Worm (Caenorhabditis elegans) whole organism, L4 larva: Measurements from ENCODE around the gene ceh-88.

Experiments used
- F26F4.8 ChIP-seq: fragments of 200-800 bp; sonication (Bioruptor generic); conservative IDR thresholded peaks from 2 replicates; pipeline ENCODE4 v1.3.6; 2022; ENCODE audit warnings: missing genetic modification characterization, missing compliant biosample characterization
- F49E8.2 ChIP-seq: sonication (generic microtip); optimal IDR thresholded peaks from 2 replicates; lab custom pipeline; 2016; ENCODE audit warnings: missing compliant biosample characterization, mild to moderate bottlenecking, missing genetic modification characterization, borderline replicate concordance
- T20F7.1 ChIP-seq: fragments of 200-800 bp; sonication (Bioruptor generic); optimal IDR thresholded peaks from 2 replicates; lab custom pipeline; 2018; ENCODE audit warnings: mild to moderate bottlenecking, missing genetic modification characterization, missing compliant biosample characterization
- T26A8.4 ChIP-seq: fragments of 200-800 bp; sonication (Bioruptor generic); IDR thresholded peaks from 2 replicates; pipeline ENCODE4 v1.3.6; 2022; ENCODE audit warnings: missing genetic modification characterization, missing compliant biosample characterization
- aha-1 ChIP-seq: fragments of 150-350 bp; peaks from one replicate; lab custom pipeline; 2014; ENCODE audit warnings: missing biosample characterization, missing genetic modification characterization
- aly-2 ChIP-seq: sonication (generic microtip); optimal IDR thresholded peaks from 2 replicates; lab custom pipeline; 2018; ENCODE audit warnings: missing biosample characterization, missing genetic modification characterization
- ceh-20 ChIP-seq: fragments of 200-800 bp; sonication (Bioruptor generic); IDR thresholded peaks from 2 replicates; pipeline ENCODE4 v1.3.6; 2022; ENCODE audit warnings: missing genetic modification reagents, missing genetic modification characterization, missing compliant biosample characterization
- ceh-62 ChIP-seq: sonication (generic microtip); optimal IDR thresholded peaks from 2 replicates; lab custom pipeline; 2017; ENCODE audit warnings: missing biosample characterization, missing genetic modification characterization
- ceh-82 ChIP-seq: sonication (generic microtip); optimal IDR thresholded peaks from 2 replicates; lab custom pipeline; 2017; ENCODE audit warnings: missing biosample characterization, missing genetic modification characterization
- ctbp-1 ChIP-seq: fragments of 200-800 bp; sonication (Bioruptor generic); IDR thresholded peaks from 2 replicates; pipeline ENCODE4 v1.3.6; 2022; ENCODE audit warnings: missing genetic modification reagents, missing genetic modification characterization, missing compliant biosample characterization
- daf-12 ChIP-seq: fragments of 150-350 bp; optimal IDR thresholded peaks from 2 replicates; lab custom pipeline; 2014; ENCODE audit warnings: missing biosample characterization, missing genetic modification reagents, missing genetic modification characterization
- daf-19 ChIP-seq: fragments of 200-800 bp; sonication (Bioruptor generic); conservative IDR thresholded peaks from 2 replicates; pipeline ENCODE4 v1.3.6; 2022; ENCODE audit warnings: missing genetic modification characterization, missing compliant biosample characterization
- daf-8 ChIP-seq: fragments of 200-800 bp; sonication (Bioruptor generic); IDR thresholded peaks from 2 replicates; pipeline ENCODE4 v1.3.6; 2022; ENCODE audit warnings: missing genetic modification characterization, missing compliant biosample characterization
- dmd-6 ChIP-seq: fragments of 200-800 bp; sonication (Bioruptor generic); IDR thresholded peaks from 2 replicates; pipeline ENCODE4 v1.3.6; 2022; ENCODE audit warnings: missing genetic modification reagents, missing genetic modification characterization, missing compliant biosample characterization
- duxl-1 ChIP-seq: sonication (generic microtip); optimal IDR thresholded peaks from 2 replicates; lab custom pipeline; 2016; ENCODE audit warnings: mild to moderate bottlenecking, missing genetic modification characterization, moderate library complexity, missing compliant biosample characterization; ENCODE audit not compliant: poor library complexity
- fkh-10 ChIP-seq: fragments of 150-350 bp; optimal IDR thresholded peaks from 2 replicates; lab custom pipeline; 2014; ENCODE audit warnings: missing biosample characterization, missing genetic modification reagents, missing genetic modification characterization
- gei-8 ChIP-seq: fragments of 200-800 bp; sonication (Bioruptor generic); optimal IDR thresholded peaks from 2 replicates; lab custom pipeline; 2018; ENCODE audit warnings: mild to moderate bottlenecking, missing genetic modification characterization, missing compliant biosample characterization
- hif-1 ChIP-seq, 2 experiments: sonication (generic microtip); optimal IDR thresholded peaks; 2 replicates each; lab custom pipeline; 2016 to 2017; ENCODE audit warnings: missing compliant biosample characterization in 2 of 2, missing genetic modification characterization in 2 of 2, missing genetic modification reagents in 2 of 2, missing genotype in 2 of 2, mild to moderate bottlenecking in 1 of 2
- hlh-11 ChIP-seq: fragments of 200-800 bp; sonication (Bioruptor generic); optimal IDR thresholded peaks from 2 replicates; lab custom pipeline; 2018; ENCODE audit warnings: mild to moderate bottlenecking, missing genetic modification characterization, missing compliant biosample characterization
- hlh-30 ChIP-seq: sonication (generic microtip); optimal IDR thresholded peaks from 2 replicates; lab custom pipeline; 2017; ENCODE audit warnings: antibody characterized with exemption, mild to moderate bottlenecking, missing genetic modification characterization, missing compliant biosample characterization; ENCODE audit not compliant: insufficient read depth
- hmg-1.1 ChIP-seq: fragments of 200-800 bp; sonication (Bioruptor generic); IDR thresholded peaks from 2 replicates; pipeline ENCODE4 v1.3.6; 2022; ENCODE audit warnings: missing genetic modification reagents, missing genetic modification characterization, missing compliant biosample characterization
- jun-1 ChIP-seq: fragments of 150-350 bp; optimal IDR thresholded peaks from 2 replicates; lab custom pipeline; 2014; ENCODE audit warnings: missing biosample characterization, missing genetic modification reagents, missing genetic modification characterization
- lin-13 ChIP-seq: fragments of 150-350 bp; optimal IDR thresholded peaks from 2 replicates; lab custom pipeline; 2014; ENCODE audit warnings: missing biosample characterization, missing genetic modification reagents, missing genetic modification characterization
- lin-39 ChIP-seq: fragments of 150-350 bp; optimal IDR thresholded peaks from 2 replicates; lab custom pipeline; 2014; ENCODE audit warnings: missing biosample characterization, missing genetic modification reagents, missing genetic modification characterization
- lir-3 ChIP-seq: sonication (generic microtip); optimal IDR thresholded peaks from 2 replicates; lab custom pipeline; 2016; ENCODE audit warnings: mild to moderate bottlenecking, missing genetic modification characterization, missing compliant biosample characterization
- madf-5 ChIP-seq, 2 experiments: fragments of 200-800 bp; sonication (Bioruptor generic); IDR thresholded peaks; 2 replicates each; pipeline ENCODE4 v1.3.6; 2022; ENCODE audit warnings: missing compliant biosample characterization in 2 of 2, missing genetic modification characterization in 2 of 2
- mes-2 ChIP-seq: sonication (generic microtip); optimal IDR thresholded peaks from 2 replicates; lab custom pipeline; 2016; ENCODE audit warnings: missing genotype, mild to moderate bottlenecking, missing genetic modification characterization, missing compliant biosample characterization; ENCODE audit not compliant: poor library complexity, severe bottlenecking
- nhr-10 ChIP-seq: fragments of 150-350 bp; optimal IDR thresholded peaks from 2 replicates; lab custom pipeline; 2014; ENCODE audit warnings: missing biosample characterization, missing genetic modification characterization
- nhr-102 ChIP-seq: sonication (generic microtip); optimal IDR thresholded peaks from 2 replicates; lab custom pipeline; 2016; ENCODE audit warnings: mild to moderate bottlenecking, missing genetic modification characterization, moderate library complexity, missing compliant biosample characterization
- nhr-111 ChIP-seq: fragments of 200-800 bp; sonication (Bioruptor generic); optimal IDR thresholded peaks from 2 replicates; lab custom pipeline; 2018; ENCODE audit warnings: mild to moderate bottlenecking, missing genetic modification characterization, missing compliant biosample characterization
- saeg-2 ChIP-seq: fragments of 200-800 bp; sonication (Bioruptor generic); IDR thresholded peaks from 2 replicates; pipeline ENCODE4 v1.3.6; 2022; ENCODE audit warnings: missing genetic modification reagents, missing genetic modification characterization, missing compliant biosample characterization
- snpc-1.2 ChIP-seq: fragments of 200-800 bp; sonication (Bioruptor generic); IDR thresholded peaks from 2 replicates; pipeline ENCODE4 v1.3.6; 2022; ENCODE audit warnings: missing genetic modification reagents, missing genetic modification characterization, missing compliant biosample characterization
- spr-3 ChIP-seq: fragments of 200-800 bp; sonication (Bioruptor generic); optimal IDR thresholded peaks from 2 replicates; lab custom pipeline; 2018; ENCODE audit warnings: mild to moderate bottlenecking, missing genetic modification characterization, missing compliant biosample characterization
- tra-1 ChIP-seq: fragments of 200-800 bp; sonication (Bioruptor generic); IDR thresholded peaks from 2 replicates; pipeline ENCODE4 v1.3.6; 2022; ENCODE audit warnings: missing genetic modification reagents, missing genetic modification characterization, missing compliant biosample characterization
- unc-62 ChIP-seq, 3 experiments: fragments of 150-350 bp in 1 of 3; sonication (generic microtip); optimal IDR thresholded peaks in 2 of 3; peaks in 1 of 3; 1 replicate in 1 of 3; 2 replicates in 2 of 3; lab custom pipeline; 2014 to 2017; ENCODE audit warnings: missing biosample characterization in 3 of 3, missing genetic modification characterization in 3 of 3, missing genetic modification reagents in 3 of 3, missing genotype in 1 of 3
- zag-1 ChIP-seq: fragments of 150-350 bp; optimal IDR thresholded peaks from 2 replicates; lab custom pipeline; 2014; ENCODE audit warnings: missing biosample characterization, missing genetic modification characterization
- zfp-2 ChIP-seq: sonication (generic microtip); optimal IDR thresholded peaks from 2 replicates; lab custom pipeline; 2016; ENCODE audit warnings: mild to moderate bottlenecking, missing genetic modification characterization, missing compliant biosample characterization

Gene ceh-88

ce11 chrIV:17281060-17282021, 47.6 kb upstream of the ceh-88 start (continued):
- TF ChIP-seq nhr-10 (tag; lab: Kevin White, UChicago) (peak; percentile 46), hif-1 (tag; optimal IDR thresholded peaks at IDR 0.05; lab: Kevin White, UChicago) (no peak), duxl-1 (peak; percentile 32), snpc-1.2 (GFP tag; lab: Robert Waterston, UW) (peak; percentile 93), lin-13 (GFP tag; lab: Kevin White, UChicago) (peak; percentile 89), hlh-11 (tag; lab: Kevin White, UChicago) (peak; percentile 74), ceh-82 (tag; lab: Kevin White, UChicago) (no peak), daf-8 (GFP tag; lab: Robert Waterston, UW) (0 out of 2 replicates have a peak, but pooled peaks have one; percentile 10), F26F4.8 (GFP tag; lab: Robert Waterston, UW) (peak; percentile 56; the same call in 1 of the 2 replicates), mes-2 (tag; lab: Kevin White, UChicago) (peak; percentile 44), nhr-102 (tag; lab: Kevin White, UChicago) (peak; percentile 72), aha-1 (tag; lab: Kevin White, UChicago) (peak; percentile 95), unc-62 (GFP tag; optimal IDR thresholded peaks at IDR 0.05 in 1 of 2; lab: Kevin White, UChicago) (peak in 1 of 2 experiments; percentile 44), unc-62 (tag; optimal IDR thresholded peaks at IDR 0.05; lab: Kevin White, UChicago) (no peak), T20F7.1 (GFP tag; lab: Kevin White, UChicago) (peak; percentile 85), lir-3 (tag; lab: Kevin White, UChicago) (no peak), spr-3 (GFP tag; lab: Kevin White, UChicago) (peak; percentile 38), zag-1 (no peak), madf-5 (GFP tag; IDR thresholded peaks at IDR 0.05; lab: Robert Waterston, UW) (peak; percentile 62 to 71), ctbp-1 (GFP tag; lab: Robert Waterston, UW) (peak; percentile 70), nhr-111 (peak; percentile 51), saeg-2 (GFP tag; lab: Robert Waterston, UW) (0 out of 2 replicates have a peak, but pooled peaks have one; percentile 6), hlh-30 (tag; lab: Kevin White, UChicago) (peak; percentile 49), ceh-62 (no peak), F49E8.2 (tag; lab: Kevin White, UChicago) (peak; percentile 93), daf-12 (tag; lab: Kevin White, UChicago) (no peak), daf-19 (GFP tag; lab: Robert Waterston, UW) (peak; percentile 96), dmd-6 (GFP tag; lab: Robert Waterston, UW) (peak; percentile 59)

- TF ChIP-seq unc-62 (GFP tag; optimal IDR thresholded peaks at IDR 0.05 in 1 of 2; lab: Kevin White, UChicago) (no peak), unc-62 (tag; optimal IDR thresholded peaks at IDR 0.05; lab: Kevin White, UChicago) (no peak), tra-1 (GFP tag; lab: Robert Waterston, UW) (no peak), spr-3 (GFP tag; lab: Kevin White, UChicago) (no peak), gei-8 (GFP tag; lab: Kevin White, UChicago) (no peak), hmg-1.1 (GFP tag; lab: Robert Waterston, UW) (no peak), daf-8 (GFP tag; lab: Robert Waterston, UW) (no peak), zfp-2 (tag; lab: Kevin White, UChicago) (no peak), lin-39 (no peak), aly-2 (tag; lab: Kevin White, UChicago) (no peak), T26A8.4 (GFP tag; lab: Robert Waterston, UW) (no peak), ceh-20 (no peak), jun-1 (tag; lab: Kevin White, UChicago) (no peak), fkh-10 (GFP tag; lab: Kevin White, UChicago) (no peak)
Observed at ce11 chrIV:17284099-17284498, 44.9 kb upstream of the ceh-88 start, which contains the start of gene nra-1. TSS of gene nra-1 (minus strand) at chrIV:17284199.
